Fruit fly (Drosophila melanogaster): ENCODE results near the gene Pak3.

DNA sequence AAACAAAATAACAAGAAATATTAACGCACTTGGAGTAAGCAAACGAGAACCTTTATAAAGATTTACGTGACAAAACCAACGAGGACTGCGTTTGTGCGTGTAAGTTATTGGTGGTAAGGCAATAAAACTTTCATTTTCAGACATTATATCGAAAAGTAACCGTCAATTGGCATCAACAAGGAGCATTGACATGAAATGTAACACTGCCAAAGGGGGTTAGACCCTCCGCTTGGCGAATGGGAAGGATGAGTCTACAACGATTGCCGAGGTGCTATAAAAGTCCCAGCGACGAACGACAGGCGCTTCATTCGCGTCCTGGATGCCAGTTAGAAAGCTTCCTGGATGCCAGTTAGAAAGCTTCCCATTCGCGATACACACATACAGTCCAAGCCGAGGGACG lies 18.7 kb upstream of the Pak3 start, which contains the start of gene Gyc89Da:
- TF ChIP-seq pan (optimal IDR thresholded peaks at IDR 0.05) (no peak), usp (GFP tag; optimal IDR thresholded peaks at IDR 0.05) (no peak)

Measured in whole organism.